Fruit fly (Drosophila melanogaster): ENCODE data around the gene laza.

DNA sequence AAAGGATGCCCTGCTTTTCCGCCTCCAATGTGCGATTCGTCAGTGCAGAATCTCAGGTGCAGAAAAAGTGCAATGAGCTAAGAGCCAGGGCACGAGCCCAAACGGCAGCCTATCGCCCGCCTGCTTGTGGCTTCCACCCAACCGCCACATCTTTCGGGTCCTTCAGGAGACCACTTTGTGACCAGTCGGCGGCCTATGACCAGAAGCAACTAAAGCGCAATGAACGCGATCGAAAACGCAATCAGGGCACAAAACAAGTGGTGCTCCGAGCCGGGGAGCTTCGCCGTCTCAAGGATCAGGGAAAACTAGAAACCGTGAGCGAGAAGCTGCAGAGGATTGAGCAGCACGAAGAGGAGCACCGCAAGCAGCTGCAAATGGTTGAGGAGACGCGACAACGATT, 6.6 kb downstream of the laza start, which contains the start of gene CG11449:
- TF ChIP-seq pan (optimal IDR thresholded peaks at IDR 0.05) = no peak
- TF ChIP-seq psq (GFP tag; optimal IDR thresholded peaks at IDR 0.05) = no peak
- TF ChIP-seq h (GFP tag; optimal IDR thresholded peaks at IDR 0.05) = no peak
